Fruit fly (Drosophila melanogaster) whole organism, wandering third instar larva: ENCODE data around the gene CG18473.

Experiments
- Abd-B ChIP-seq: fragments of >200 bp; optimal IDR thresholded peaks from 2 replicates; lab custom pipeline; 2017; ENCODE audit warnings: missing biosample characterization, missing genetic modification characterization
- Dfd ChIP-seq: fragments of >200 bp; optimal IDR thresholded peaks from 2 replicates; lab custom pipeline; 2017; ENCODE audit warnings: missing biosample characterization, missing genetic modification characterization
- GATAd ChIP-seq: sonication (Bioruptor generic); optimal IDR thresholded peaks from 2 replicates; lab custom pipeline; 2016; ENCODE audit warnings: missing biosample characterization, missing genetic modification characterization
- Hnf4 ChIP-seq: fragments of 200-800 bp; sonication (Bioruptor generic); optimal IDR thresholded peaks from 2 replicates; lab custom pipeline; 2016; ENCODE audit warnings: missing biosample characterization, mild to moderate bottlenecking, missing genetic modification characterization
- Mio ChIP-seq: sonication (Bioruptor generic); optimal IDR thresholded peaks from 2 replicates; lab custom pipeline; 2016; ENCODE audit warnings: missing biosample characterization, missing genetic modification characterization
- Sp1 ChIP-seq: fragments of 200-800 bp; sonication (Bioruptor generic); optimal IDR thresholded peaks from 3 replicates; lab custom pipeline; 2019; ENCODE audit warnings: missing biosample characterization, mild to moderate bottlenecking, missing genetic modification characterization, moderate library complexity
- Vsx2 ChIP-seq: fragments of 200-300, 225-300 bp; sonication (Bioruptor generic); optimal IDR thresholded peaks from 2 replicates; lab custom pipeline; 2018; ENCODE audit warnings: missing biosample characterization, missing genetic modification characterization; ENCODE audit not compliant: partially characterized antibody
- dl ChIP-seq, 2 experiments: fragments of 175-275, 200-275 bp in 1 of 2; fragments of 200-275 bp in 1 of 2; sonication (Bioruptor generic); optimal IDR thresholded peaks; lab custom pipeline; 2018; ENCODE audit warnings: mild to moderate bottlenecking in 2 of 2, missing biosample characterization in 2 of 2, missing genetic modification characterization in 2 of 2, moderate library complexity in 2 of 2; ENCODE audit not compliant: partially characterized antibody in 2 of 2, insufficient read depth in 1 of 2
- dsf ChIP-seq: sonication (Bioruptor generic); optimal IDR thresholded peaks from 2 replicates; lab custom pipeline; 2016; ENCODE audit warnings: missing biosample characterization, missing genetic modification characterization, borderline replicate concordance
- h ChIP-seq: fragments of 200-800 bp; sonication (Bioruptor generic); optimal IDR thresholded peaks from 3 replicates; lab custom pipeline; 2016; ENCODE audit warnings: missing biosample characterization, mild to moderate bottlenecking, missing genetic modification characterization
- pan ChIP-seq: fragments of >200 bp; optimal IDR thresholded peaks from 2 replicates; lab custom pipeline; 2017
- psq ChIP-seq: fragments of 200-800 bp; sonication (Bioruptor generic); optimal IDR thresholded peaks from 3 replicates; lab custom pipeline; 2017; ENCODE audit warnings: missing biosample characterization, mild to moderate bottlenecking, missing genetic modification characterization, moderate library complexity
- rgr ChIP-seq: fragments of 200-800 bp; sonication (Bioruptor generic); optimal IDR thresholded peaks from 3 replicates; lab custom pipeline; 2016; ENCODE audit warnings: missing biosample characterization, mild to moderate bottlenecking, missing genetic modification characterization
- usp ChIP-seq: fragments of >200 bp; optimal IDR thresholded peaks from 2 replicates; lab custom pipeline; 2017; ENCODE audit warnings: missing biosample characterization, missing genetic modification characterization

DNA sequence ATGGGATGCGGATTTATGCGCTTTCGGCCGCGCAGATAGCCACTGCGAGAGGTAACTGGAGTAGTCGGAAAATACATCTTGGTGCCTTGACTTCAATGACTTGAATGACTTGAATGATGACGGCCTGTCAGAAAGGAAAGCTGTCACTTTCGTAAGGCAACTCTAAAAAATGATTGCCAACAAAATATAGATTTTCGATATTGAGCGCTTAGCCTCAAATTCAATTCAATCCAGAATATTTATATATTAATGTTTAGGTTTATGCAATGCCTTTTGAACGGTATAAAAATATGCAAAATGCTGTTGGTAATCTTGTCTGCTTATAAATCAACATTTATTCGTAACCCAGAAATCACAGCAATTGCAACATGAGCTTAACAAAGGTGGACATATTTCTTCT, 45.0 kb downstream of the CG18473 start, which contains the start of gene CG44261:
- TF ChIP-seq dsf (GFP tag; lab: Kevin White, UChicago) (no peak), h (no peak), Sp1 (GFP tag; lab: Kevin White, UChicago) (no peak), usp (GFP tag; lab: Kevin White, UChicago) (no peak), Abd-B (no peak), Vsx2 (GFP tag; lab: Kevin White, UChicago) (no peak), psq (no peak), rgr (GFP tag; lab: Kevin White, UChicago) (no peak), GATAd (no peak), pan (lab: Kevin White, UChicago) (no peak), Dfd (GFP tag; lab: Kevin White, UChicago) (no peak), Mio (GFP tag; lab: Kevin White, UChicago) (no peak), Hnf4 (no peak), dl (GFP tag; optimal IDR thresholded peaks at IDR 0.05; lab: Kevin White, UChicago; ENCODE audit: insufficient read depth in 1 of 2, partially characterized antibody in 2 of 2) (no peak)
